Fruit fly (Drosophila melanogaster): ENCODE data around the gene shtd.
A peak's percentile ranks its signal among the peaks of the same experiment; 100 is the strongest.

Gene shtd

DNA sequence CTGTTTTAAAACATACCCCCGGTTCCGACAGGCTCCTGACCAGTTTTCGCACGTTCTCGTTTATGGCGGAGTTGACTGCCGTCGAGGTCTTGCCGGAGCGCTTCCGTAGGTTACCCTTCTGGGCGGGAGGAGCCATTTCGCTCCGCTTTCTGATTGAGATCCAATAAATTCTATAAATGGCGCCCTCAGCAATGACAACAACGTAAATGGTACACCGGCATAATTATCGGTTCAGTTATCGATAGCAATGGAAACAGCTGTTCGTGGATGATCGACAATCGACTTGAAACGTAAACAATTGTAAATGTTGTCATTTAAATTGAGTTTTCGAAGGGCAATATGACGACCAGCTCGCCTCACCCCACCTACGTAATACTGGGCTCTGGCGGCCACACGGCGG is 9.7 kb upstream of the shtd start, which contains the start of the genes Grip128 and Alg14 (continued):
- TF ChIP-seq rib (GFP tag; IDR thresholded peaks at IDR 0.05) (no peak), ro (GFP tag; IDR thresholded peaks at IDR 0.05) (no peak), luna (GFP tag; optimal IDR thresholded peaks at IDR 0.05) (no peak), Spps (tag; optimal IDR thresholded peaks at IDR 0.05) (no peak), dati (GFP tag; IDR thresholded peaks at IDR 0.05) (no peak), dm (GFP tag; optimal IDR thresholded peaks at IDR 0.05) (no peak), B-H1 (GFP tag; IDR thresholded peaks at IDR 0.05) (no peak), abd-A (tag; optimal IDR thresholded peaks at IDR 0.05) (no peak), hb (GFP tag; IDR thresholded peaks at IDR 0.05; ENCODE audit: partially characterized antibody) (peak; percentile 59; the same call in 1 of the 3 replicates), CG12236 (GFP tag; optimal IDR thresholded peaks at IDR 0.05) (no peak), fd96Cb (tag; optimal IDR thresholded peaks at IDR 0.05) (no peak), Nf-YC (tag; optimal IDR thresholded peaks at IDR 0.05) (no peak), CG11695 (GFP tag; IDR thresholded peaks at IDR 0.05) (no peak), Gsc (GFP tag; IDR thresholded peaks at IDR 0.05) (no peak), Dbx (GFP tag; IDR thresholded peaks at IDR 0.05) (no peak), crp (GFP tag; optimal IDR thresholded peaks at IDR 0.05) (peak in 1 of 2 experiments; percentile 83), Hr39 (optimal IDR thresholded peaks at IDR 0.05) (no peak), pita (GFP tag; optimal IDR thresholded peaks at IDR 0.05) (no peak), ac (GFP tag; optimal IDR thresholded peaks at IDR 0.05) (no peak), Meics (GFP tag; optimal IDR thresholded peaks at IDR 0.05) (no peak), CG6689 (GFP tag; IDR thresholded peaks at IDR 0.05) (no peak), sob (GFP tag; IDR thresholded peaks at IDR 0.05) (no peak), CG10321 (GFP tag; IDR thresholded peaks at IDR 0.05) (no peak), CG15514 (GFP tag; optimal IDR thresholded peaks at IDR 0.05) (peak; percentile 62), H15 (GFP tag; IDR thresholded peaks at IDR 0.05) (no peak), E2f2 (GFP tag; IDR thresholded peaks at IDR 0.05) (peak; percentile 62), CG9437 (GFP tag; optimal IDR thresholded peaks at IDR 0.05) (peak; percentile 51), mam (GFP tag; optimal IDR thresholded peaks at IDR 0.05) (no peak), D (optimal IDR thresholded peaks at IDR 0.05) (no peak), D (GFP tag; optimal IDR thresholded peaks at IDR 0.05) (no peak), Hr51 (GFP tag; optimal IDR thresholded peaks at IDR 0.05) (no peak), CG1233 (GFP tag; optimal IDR thresholded peaks at IDR 0.05) (no peak)

DNA sequence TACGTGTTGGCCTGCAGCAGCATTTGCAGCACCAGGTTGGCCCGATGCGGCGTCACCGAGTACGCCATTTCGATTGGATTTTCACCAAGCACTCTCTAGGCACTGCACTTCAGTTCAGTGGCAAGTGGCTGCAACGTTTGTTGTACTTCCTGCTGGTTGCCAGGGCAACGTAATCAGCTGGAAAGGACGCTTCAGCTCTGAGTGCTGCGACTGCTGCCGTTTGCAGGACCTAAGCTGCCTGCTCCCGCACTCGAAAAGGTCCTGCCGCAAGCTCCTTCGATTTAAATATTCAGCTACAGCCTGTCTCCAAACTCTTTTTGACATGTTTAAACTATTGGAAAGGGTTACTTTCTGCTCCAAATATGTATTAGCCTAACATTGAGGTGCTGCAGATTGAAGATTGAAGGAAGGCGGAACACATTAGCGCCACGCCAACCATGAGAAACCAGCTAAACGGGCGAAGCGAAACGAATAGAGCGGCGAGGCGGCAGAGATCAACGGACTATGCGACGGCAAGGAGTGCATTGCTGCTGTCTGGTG is 5.2 kb upstream of the shtd start, which contains the start of the genes CG15642 and CG15641:
Gene CG15642, minus strand, starts transcription at position 356 of the 540 bp plus-strand sequence.
Gene CG15641, plus strand, starts transcription at position 490 of the 540 bp plus-strand sequence.
- TF ChIP-seq crp (GFP tag; optimal IDR thresholded peaks at IDR 0.05) (peak in 1 of 2 experiments; percentile 68), unc-4 (GFP tag; IDR thresholded peaks at IDR 0.05; ENCODE audit: partially characterized antibody) (no peak), Jarid2 (GFP tag; optimal IDR thresholded peaks at IDR 0.05) (no peak), br (optimal IDR thresholded peaks at IDR 0.05) (no peak), pnt (GFP tag; optimal IDR thresholded peaks at IDR 0.05) (no peak), CG8478 (optimal IDR thresholded peaks at IDR 0.05) (no peak), CG12659 (GFP tag; optimal IDR thresholded peaks at IDR 0.05) (no peak), CG6765 (GFP tag; optimal IDR thresholded peaks at IDR 0.05) (no peak), stwl (tag; optimal IDR thresholded peaks at IDR 0.05) (no peak), Spps (tag; optimal IDR thresholded peaks at IDR 0.05) (no peak), Med (GFP tag) (peak; percentile 4), CG4404 (GFP tag; IDR thresholded peaks at IDR 0.05) (no peak), CG4854 (GFP tag; optimal IDR thresholded peaks at IDR 0.05) (no peak), HHEX (GFP tag; optimal IDR thresholded peaks at IDR 0.05) (no peak), Dref (GFP tag; IDR thresholded peaks at IDR 0.05) (peak; percentile 46), tna (GFP tag; IDR thresholded peaks at IDR 0.05; ENCODE audit: partially characterized antibody) (no peak), H2.0 (GFP tag; IDR thresholded peaks at IDR 0.05) (no peak), Dfd (GFP tag; optimal IDR thresholded peaks at IDR 0.05) (no peak), CG32767 (GFP tag; IDR thresholded peaks at IDR 0.05) (no peak), jing (GFP tag; optimal IDR thresholded peaks at IDR 0.05) (no peak), CG7963 (GFP tag; IDR thresholded peaks at IDR 0.05; ENCODE audit: partially characterized antibody) (no peak), lbe (GFP tag; optimal IDR thresholded peaks at IDR 0.05) (no peak), pzg (GFP tag; optimal IDR thresholded peaks at IDR 0.05) (peak; percentile 14)

Data from whole organism, embryonic.